Worm (Caenorhabditis elegans): ENCODE measurements around the gene B0464.9.

DNA sequence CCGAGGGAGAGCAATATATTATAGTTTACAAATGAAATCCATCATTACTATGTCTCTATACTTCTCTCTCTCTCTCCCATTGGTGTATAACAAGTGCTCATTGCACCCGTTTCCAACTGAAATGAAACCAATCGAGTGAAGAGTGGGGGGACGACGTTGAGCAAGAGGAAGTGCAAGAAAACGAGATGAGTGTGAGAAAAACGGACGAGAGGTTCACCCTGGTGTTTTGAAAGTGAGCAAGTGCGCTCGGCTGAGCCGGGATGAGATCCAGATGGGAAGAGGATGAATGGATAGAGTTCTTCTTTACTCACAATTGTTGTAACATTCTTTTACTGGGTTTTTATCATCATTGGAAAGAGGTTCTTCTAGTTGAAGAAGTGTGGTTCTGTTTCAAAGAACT is 18.1 kb downstream of the B0464.9 start:
- TF ChIP-seq lsy-2 (tag; optimal IDR thresholded peaks at IDR 0.05) (peak in 1 of 2 experiments; percentile 56), aly-2 (tag; optimal IDR thresholded peaks at IDR 0.05) (no peak), ztf-11 (tag; optimal IDR thresholded peaks at IDR 0.05) (no peak), nhr-237 (tag; optimal IDR thresholded peaks at IDR 0.05) (no peak)

Data from whole organism, L2 larva.